Fruit fly (Drosophila melanogaster): ENCODE measurements around the gene CG11034.

CG11034 gene

DNA sequence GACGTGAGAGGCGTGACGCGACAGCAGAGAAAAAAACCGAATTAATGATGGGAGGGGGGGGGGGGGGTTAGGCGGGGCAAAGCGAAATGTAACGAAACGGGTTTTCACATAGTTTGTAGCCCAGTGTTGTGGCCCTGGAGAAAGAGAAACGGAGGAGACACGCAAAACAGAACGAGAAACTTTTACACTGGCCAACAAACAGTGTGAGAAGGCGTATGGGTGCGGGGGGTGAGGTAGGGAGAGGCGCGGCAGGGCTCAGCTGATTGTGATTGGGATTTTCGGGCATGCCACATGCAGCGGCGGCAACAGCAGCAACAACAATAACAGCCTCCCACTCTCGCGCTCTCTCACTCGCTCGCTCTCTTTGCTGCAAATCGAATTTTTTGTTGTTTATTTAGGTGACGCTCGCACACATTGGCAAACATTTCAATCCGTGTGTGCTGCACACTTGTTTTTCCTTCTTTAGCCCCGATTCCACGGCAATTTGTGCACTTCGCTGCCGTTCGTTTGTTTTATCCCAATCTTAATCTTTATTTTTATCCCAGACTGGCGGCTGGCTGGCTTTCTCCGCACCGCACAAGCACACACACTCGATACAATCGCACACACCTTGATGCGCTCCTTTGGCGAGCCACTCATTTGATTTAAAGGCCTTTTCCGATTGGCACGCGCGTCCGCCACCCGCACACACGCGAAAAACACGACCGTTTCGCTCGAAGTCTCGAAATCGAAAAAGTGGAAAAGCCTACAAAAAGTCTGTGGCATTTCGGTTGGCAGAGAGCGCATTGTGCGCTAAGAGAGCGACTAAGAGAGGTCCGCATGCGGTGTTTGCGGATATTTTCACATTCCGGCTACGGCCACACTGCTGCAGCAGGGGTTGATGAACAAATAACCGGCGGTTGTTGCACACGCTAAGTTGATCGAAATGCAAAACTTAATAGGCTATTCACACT is 5.5 kb upstream of the CG11034 start, which contains the start of gene CG9171 (continued):
- TF ChIP-seq CG9705 (GFP tag; optimal IDR thresholded peaks at IDR 0.05) (no peak), pan (optimal IDR thresholded peaks at IDR 0.05) (no peak), Hnf4 (GFP tag; optimal IDR thresholded peaks at IDR 0.05) (no peak), ey (GFP tag; optimal IDR thresholded peaks at IDR 0.05) (no peak), Hr78 (GFP tag; optimal IDR thresholded peaks at IDR 0.05) (peak; percentile 71), Dfd (GFP tag; optimal IDR thresholded peaks at IDR 0.05) (peak; percentile 12), CG32264 (GFP tag; optimal IDR thresholded peaks at IDR 0.05) (no peak), rgr (GFP tag; optimal IDR thresholded peaks at IDR 0.05) (no peak), psq (GFP tag; optimal IDR thresholded peaks at IDR 0.05) (peak; percentile 85), Jra (GFP tag; optimal IDR thresholded peaks at IDR 0.05) (no peak), foxo (GFP tag; optimal IDR thresholded peaks at IDR 0.05) (peak in 1 of 2 experiments; percentile 28), Sp1 (GFP tag; optimal IDR thresholded peaks at IDR 0.05) (peak; percentile 47)

DNA sequence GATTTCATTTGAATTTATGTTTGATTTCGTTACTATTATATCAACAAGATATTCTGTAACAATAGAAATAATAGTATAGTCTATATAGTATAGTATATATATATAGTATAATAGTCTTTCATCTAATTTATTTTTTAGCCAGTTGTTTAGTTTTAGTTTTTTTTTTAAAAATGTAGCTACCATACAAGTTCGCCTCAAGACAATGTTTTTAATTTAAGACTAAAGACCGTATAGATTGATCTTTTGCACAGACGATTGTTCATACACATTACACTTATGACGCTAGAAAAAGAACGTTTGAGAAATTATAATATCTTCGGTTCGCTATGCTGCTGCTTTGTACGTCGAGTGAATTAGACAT is 4.8 kb upstream of the CG11034 start:
- TF ChIP-seq CG9705 (GFP tag; optimal IDR thresholded peaks at IDR 0.05) (no peak), brk (GFP tag; optimal IDR thresholded peaks at IDR 0.05) (no peak), Hr78 (GFP tag; optimal IDR thresholded peaks at IDR 0.05) (no peak), Hnf4 (GFP tag; optimal IDR thresholded peaks at IDR 0.05) (no peak), foxo (GFP tag; optimal IDR thresholded peaks at IDR 0.05) (no peak), jim (GFP tag; optimal IDR thresholded peaks at IDR 0.05) (no peak), Jra (GFP tag; optimal IDR thresholded peaks at IDR 0.05) (no peak), pan (optimal IDR thresholded peaks at IDR 0.05) (no peak), rgr (GFP tag; optimal IDR thresholded peaks at IDR 0.05) (no peak), sage (GFP tag; optimal IDR thresholded peaks at IDR 0.05) (no peak)

DNA sequence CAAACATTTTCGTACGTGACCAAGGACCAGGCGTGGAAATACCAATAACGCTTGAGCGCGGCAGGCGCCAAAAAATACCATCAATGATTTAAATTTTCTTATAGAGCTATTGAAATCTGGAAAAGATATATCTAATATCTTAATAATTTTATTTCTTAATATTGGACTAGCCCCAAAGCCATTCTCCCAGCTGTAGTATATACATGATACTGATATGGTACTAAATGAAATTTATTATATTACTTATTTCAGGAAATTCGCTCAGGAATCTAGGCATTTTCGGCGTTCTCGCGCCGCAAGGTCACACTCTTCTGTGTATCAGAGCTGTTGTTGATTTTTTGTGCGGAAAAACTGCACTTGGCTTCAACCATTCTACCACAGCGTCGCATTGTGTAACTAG is 3.3 kb upstream of the CG11034 start, which contains the start of the genes CG14005 and CG7239:
CG14005 (minus strand) TSS at position 50 of the 400 bp plus-strand sequence.
CG7239 (plus strand) TSS at position 295 of the 400 bp plus-strand sequence.
- TF ChIP-seq CG9705 (GFP tag; optimal IDR thresholded peaks at IDR 0.05) (no peak), Rel (GFP tag; optimal IDR thresholded peaks at IDR 0.05) (no peak), Rel (tag; optimal IDR thresholded peaks at IDR 0.05) (peak; percentile 11), psq (GFP tag; optimal IDR thresholded peaks at IDR 0.05) (no peak)

- TF ChIP-seq Hnf4 (GFP tag; optimal IDR thresholded peaks at IDR 0.05) (no peak), woc (GFP tag; optimal IDR thresholded peaks at IDR 0.05) (no peak), N (GFP tag; optimal IDR thresholded peaks at IDR 0.05) (no peak), dsf (GFP tag; optimal IDR thresholded peaks at IDR 0.05; ENCODE audit: borderline replicate concordance) (no peak), dl (GFP tag; optimal IDR thresholded peaks at IDR 0.05; ENCODE audit: insufficient read depth in 1 of 2, partially characterized antibody in 2 of 2) (no peak), Dfd (GFP tag; optimal IDR thresholded peaks at IDR 0.05) (no peak), tai (GFP tag; optimal IDR thresholded peaks at IDR 0.05) (no peak), Sp1 (GFP tag; optimal IDR thresholded peaks at IDR 0.05) (no peak), Mio (GFP tag; optimal IDR thresholded peaks at IDR 0.05) (no peak), jim (GFP tag; optimal IDR thresholded peaks at IDR 0.05) (no peak)
Observed at dm6 chr2L:5804077-5804476, 1.1 kb upstream of the CG11034 start.

- TF ChIP-seq Rel (GFP tag; optimal IDR thresholded peaks at IDR 0.05) (no peak), Rel (tag; optimal IDR thresholded peaks at IDR 0.05) (no peak), rgr (GFP tag; optimal IDR thresholded peaks at IDR 0.05) (no peak), Myc (optimal IDR thresholded peaks at IDR 0.05) (no peak), CrebA (GFP tag; optimal IDR thresholded peaks at IDR 0.05; ENCODE audit: borderline replicate concordance) (no peak), Abd-B (GFP tag; optimal IDR thresholded peaks at IDR 0.05) (no peak)
Observed at dm6 chr2L:5811274-5811673, 6.1 kb downstream of the CG11034 start, which contains the start of gene CG43307. Gene CG43307 (plus strand): TSS chr2L:5811574.

- TF ChIP-seq GATAd (GFP tag; optimal IDR thresholded peaks at IDR 0.05), result no peak
- TF ChIP-seq Jra (GFP tag; optimal IDR thresholded peaks at IDR 0.05), result no peak
- no peak for TF ChIP-seq fru (GFP tag; optimal IDR thresholded peaks at IDR 0.05)
- TF ChIP-seq Abd-B (GFP tag; optimal IDR thresholded peaks at IDR 0.05), result no peak
- TF ChIP-seq Hr78 (GFP tag; optimal IDR thresholded peaks at IDR 0.05), result no peak
- TF ChIP-seq usp (GFP tag; optimal IDR thresholded peaks at IDR 0.05), result no peak
- TF ChIP-seq Dfd (GFP tag; optimal IDR thresholded peaks at IDR 0.05), result no peak
- TF ChIP-seq Dif (GFP tag; optimal IDR thresholded peaks at IDR 0.05; ENCODE audit: partially characterized antibody), result no peak
- TF ChIP-seq sage (GFP tag; optimal IDR thresholded peaks at IDR 0.05), result no peak
- TF ChIP-seq Myc (optimal IDR thresholded peaks at IDR 0.05), result no peak
- no peak for TF ChIP-seq Rel (GFP tag; optimal IDR thresholded peaks at IDR 0.05)
- TF ChIP-seq Rel (tag; optimal IDR thresholded peaks at IDR 0.05), result no peak
- TF ChIP-seq Vsx2 (GFP tag; optimal IDR thresholded peaks at IDR 0.05; ENCODE audit: partially characterized antibody), result no peak
- TF ChIP-seq brk (GFP tag; optimal IDR thresholded peaks at IDR 0.05), result no peak
- TF ChIP-seq Hnf4 (GFP tag; optimal IDR thresholded peaks at IDR 0.05), result no peak
- no peak for TF ChIP-seq OdsH (GFP tag; optimal IDR thresholded peaks at IDR 0.05)
- no peak for TF ChIP-seq dsf (GFP tag; optimal IDR thresholded peaks at IDR 0.05; ENCODE audit: borderline replicate concordance)
- no peak for TF ChIP-seq psq (GFP tag; optimal IDR thresholded peaks at IDR 0.05)
- TF ChIP-seq CrebA (GFP tag; optimal IDR thresholded peaks at IDR 0.05; ENCODE audit: borderline replicate concordance), result no peak
- TF ChIP-seq CG32264 (GFP tag; optimal IDR thresholded peaks at IDR 0.05), result no peak
Observed at dm6 chr2L:5818343-5818742, 13.1 kb downstream of the CG11034 start, which contains the start of gene COX6CL. Gene COX6CL (minus strand): TSS chr2L:5818443.
